Worm (Caenorhabditis elegans): ENCODE results near the gene nspc-19.
"Not testable (repeated sequence)": the region's sequence is repeated elsewhere in the genome, so short reads cannot be mapped to it uniquely, and the experiment has no call there.

nspc-19 gene

ce11 chrX:14525081-14525324 is 3.5 kb upstream of the nspc-19 start, which contains the start of gene nspc-17:
nspc-17 (minus strand) TSS chrX:14525181.
- not testable (repeated sequence) for TF ChIP-seq mes-4 (tag; optimal IDR thresholded peaks at IDR 0.05); Y53F4B.3 (GFP tag; IDR thresholded peaks at IDR 0.05); rec-8 (tag; optimal IDR thresholded peaks at IDR 0.05)

- TF ChIP-seq D2030.7 (GFP tag; IDR thresholded peaks at IDR 0.05) (no peak), Y53G8AR.9 (GFP tag; conservative IDR thresholded peaks at IDR 0.05) (peak; percentile 98), ztf-6 (GFP tag; IDR thresholded peaks at IDR 0.05) (peak; percentile 91), cebp-1 (GFP tag; IDR thresholded peaks at IDR 0.05) (peak; percentile 82), cebp-1 (tag; optimal IDR thresholded peaks at IDR 0.05) (peak; percentile 98), madf-3 (GFP tag; IDR thresholded peaks at IDR 0.05) (peak; percentile 88), ekl-4 (GFP tag; IDR thresholded peaks at IDR 0.05) (peak; percentile 94), ceh-58 (GFP tag; IDR thresholded peaks at IDR 0.05) (no peak), ceh-100 (GFP tag; IDR thresholded peaks at IDR 0.05) (peak; percentile 71; the same call in 1 of the 2 replicates), attf-3 (GFP tag; conservative IDR thresholded peaks at IDR 0.05) (peak; percentile 58; the same call in 1 of the 2 replicates), F52B5.7 (tag; optimal IDR thresholded peaks at IDR 0.05) (peak; percentile 90), tbp1 (GFP tag; optimal IDR thresholded peaks at IDR 0.05) (peak; percentile 79), madf-6 (GFP tag; IDR thresholded peaks at IDR 0.05) (no peak), tlf-1 (GFP tag; optimal IDR thresholded peaks at IDR 0.05) (peak; percentile 99), ztf-18 (tag; optimal IDR thresholded peaks at IDR 0.05) (peak; percentile 80), mcd-1 (GFP tag; IDR thresholded peaks at IDR 0.05) (peak; percentile 92), T26A5.8 (tag; optimal IDR thresholded peaks at IDR 0.05) (peak; percentile 27), egl-44 (GFP tag; IDR thresholded peaks at IDR 0.05) (peak; percentile 95), Y53F4B.3 (GFP tag; IDR thresholded peaks at IDR 0.05) (no peak), Y67H2A.10 (GFP tag; conservative IDR thresholded peaks at IDR 0.05) (peak; percentile 48; the same call in 1 of the 2 replicates), xnd-1 (tag; optimal IDR thresholded peaks at IDR 0.05) (no peak), B0261.1 (tag; optimal IDR thresholded peaks at IDR 0.05) (peak; percentile 62), ceh-40 (GFP tag; IDR thresholded peaks at IDR 0.05) (no peak), B0019.2 (GFP tag; conservative IDR thresholded peaks at IDR 0.05) (no peak), somi-1 (GFP tag; optimal IDR thresholded peaks at IDR 0.05) (peak; percentile 97), lsl-1 (GFP tag; optimal IDR thresholded peaks at IDR 0.05) (peak; percentile 18), K12H6.12 (tag; optimal IDR thresholded peaks at IDR 0.05) (peak; percentile 98), mel-28 (tag; optimal IDR thresholded peaks at IDR 0.05; ENCODE audit: borderline replicate concordance) (peak; percentile 75), nfya-2 (GFP tag; IDR thresholded peaks at IDR 0.05) (no peak), ceh-27 (GFP tag; optimal IDR thresholded peaks at IDR 0.05) (peak; percentile 99), C17E4.6 (GFP tag; IDR thresholded peaks at IDR 0.05) (peak; percentile 96), attf-6 (GFP tag; IDR thresholded peaks at IDR 0.05) (peak; percentile 61; the same call in 1 of the 2 replicates), rec-8 (tag; optimal IDR thresholded peaks at IDR 0.05) (peak in 1 of 2 experiments; percentile 34), Y56A3A.18 (GFP tag; IDR thresholded peaks at IDR 0.05) (peak; percentile 100), F22D6.2 (tag; optimal IDR thresholded peaks at IDR 0.05) (peak; percentile 97), K11D2.4 (GFP tag; IDR thresholded peaks at IDR 0.05) (peak; percentile 100), lin-40 (tag; optimal IDR thresholded peaks at IDR 0.05) (peak; percentile 100), snpc-1.3 (tag; optimal IDR thresholded peaks at IDR 0.05; ENCODE audit: insufficient read depth) (peak; percentile 56), nfyb-1 (GFP tag; IDR thresholded peaks at IDR 0.05) (peak; percentile 99), nhr-80 (tag; optimal IDR thresholded peaks at IDR 0.05) (peak; percentile 95), ztf-28 (GFP tag; IDR thresholded peaks at IDR 0.05) (no peak), lin-35 (GFP tag; optimal IDR thresholded peaks at IDR 0.05) (peak in 2 of 3 experiments; percentile 83 to 99), pbrm-1 (GFP tag; IDR thresholded peaks at IDR 0.05) (peak; percentile 97)
These were observed 2.9 kb upstream of the nspc-19 start for ce11 chrX:14525325-14526305.
